Worm (Caenorhabditis elegans) whole organism, L1 larva: ENCODE measurements around the gene C49C3.11.

Experiments
- C16A3.4 ChIP-seq: fragments of 150-350 bp; optimal IDR thresholded peaks from 2 replicates; lab custom pipeline; 2014; ENCODE audit warnings: missing biosample characterization, missing genetic modification characterization
- F16B12.6 ChIP-seq: fragments of 150-350 bp; optimal IDR thresholded peaks from 2 replicates; lab custom pipeline; 2014; ENCODE audit warnings: missing biosample characterization, missing genetic modification characterization
- alr-1 ChIP-seq: fragments of 200-800 bp; sonication (Bioruptor generic); optimal IDR thresholded peaks from 2 replicates; lab custom pipeline; 2018; ENCODE audit warnings: borderline replicate concordance, mild to moderate bottlenecking, missing genetic modification characterization, missing compliant biosample characterization
- blmp-1 ChIP-seq: fragments of 150-350 bp; optimal IDR thresholded peaks from 2 replicates; lab custom pipeline; 2014; ENCODE audit warnings: missing biosample characterization, missing genetic modification characterization
- ceh-63 ChIP-seq: fragments of 200-800 bp; sonication (Bioruptor generic); optimal IDR thresholded peaks from 2 replicates; lab custom pipeline; 2018; ENCODE audit warnings: mild to moderate bottlenecking, missing genetic modification characterization, missing compliant biosample characterization
- ceh-88 ChIP-seq: fragments of 200-800 bp; sonication (Bioruptor generic); IDR thresholded peaks from 2 replicates; pipeline ENCODE4 v1.3.6; 2022; ENCODE audit warnings: missing genetic modification characterization, missing compliant biosample characterization
- dpl-1 ChIP-seq, 3 experiments: fragments of 150-350 bp in 2 of 3; sonication (generic microtip) in 1 of 3; optimal IDR thresholded peaks; 2 replicates each; lab custom pipeline; 2014 to 2017; ENCODE audit warnings: missing biosample characterization in 3 of 3, missing genetic modification characterization in 3 of 3, missing genetic modification reagents in 3 of 3
- dsc-1 ChIP-seq: sonication (generic microtip); optimal IDR thresholded peaks from 2 replicates; lab custom pipeline; 2016; ENCODE audit warnings: mild to moderate bottlenecking, missing genetic modification characterization, missing compliant biosample characterization
- efl-1 ChIP-seq, 4 experiments: fragments of 150-350 bp; optimal IDR thresholded peaks in 3 of 4; peaks in 1 of 4; 1 replicate in 1 of 4; 2 replicates in 3 of 4; lab custom pipeline; 2014; ENCODE audit warnings: missing biosample characterization in 2 of 4, missing genetic modification characterization in 2 of 4, missing genetic modification reagents in 2 of 4
- egl-13 ChIP-seq: sonication (generic microtip); optimal IDR thresholded peaks from 2 replicates; lab custom pipeline; 2016; ENCODE audit warnings: missing genotype, missing genetic modification reagents, missing genetic modification characterization, missing compliant biosample characterization
- elt-2 ChIP-seq: sonication (generic microtip); optimal IDR thresholded peaks from 2 replicates; lab custom pipeline; 2016; ENCODE audit warnings: missing genetic modification characterization, mild to moderate bottlenecking, inconsistent platforms, missing compliant biosample characterization, missing genetic modification reagents
- fkh-8 ChIP-seq: sonication (generic microtip); optimal IDR thresholded peaks from 2 replicates; lab custom pipeline; 2016; ENCODE audit warnings: mild to moderate bottlenecking, missing genetic modification characterization, missing compliant biosample characterization
- fos-1 ChIP-seq: fragments of 150-350 bp; optimal IDR thresholded peaks from 2 replicates; lab custom pipeline; 2014; ENCODE audit warnings: missing biosample characterization, missing genetic modification characterization
- grh-1 ChIP-seq: fragments of 200-800 bp; sonication (Bioruptor generic); IDR thresholded peaks from 2 replicates; pipeline ENCODE4 v1.3.6; 2022; ENCODE audit warnings: missing genetic modification reagents, missing genetic modification characterization, missing compliant biosample characterization
- hlh-4 ChIP-seq: sonication (generic microtip); optimal IDR thresholded peaks from 2 replicates; lab custom pipeline; 2016; ENCODE audit warnings: mild to moderate bottlenecking, missing genetic modification characterization, missing compliant biosample characterization
- jun-1 ChIP-seq: fragments of 150-350 bp; optimal IDR thresholded peaks from 2 replicates; lab custom pipeline; 2014; ENCODE audit warnings: missing biosample characterization, missing genetic modification reagents, missing genetic modification characterization
- lin-14 ChIP-seq: fragments of 200-800 bp; sonication (Bioruptor generic); optimal IDR thresholded peaks from 2 replicates; lab custom pipeline; 2018; ENCODE audit warnings: mild to moderate bottlenecking, missing genetic modification characterization, moderate library complexity, missing compliant biosample characterization
- lir-3 ChIP-seq: sonication (generic microtip); optimal IDR thresholded peaks from 2 replicates; lab custom pipeline; 2016; ENCODE audit warnings: mild to moderate bottlenecking, missing genetic modification characterization, moderate library complexity, missing compliant biosample characterization; ENCODE audit not compliant: poor library complexity
- lsy-2 ChIP-seq, 2 experiments: fragments of 150-350 bp; optimal IDR thresholded peaks; 2 replicates each; lab custom pipeline; 2014; ENCODE audit warnings: missing biosample characterization in 2 of 2, missing genetic modification characterization in 2 of 2
- mep-1 ChIP-seq: fragments of 150-350 bp; optimal IDR thresholded peaks from 2 replicates; lab custom pipeline; 2014; ENCODE audit warnings: missing biosample characterization, missing genetic modification characterization
- nhr-12 ChIP-seq: sonication (generic microtip); optimal IDR thresholded peaks from 2 replicates; lab custom pipeline; 2017; ENCODE audit warnings: missing biosample characterization, missing genetic modification characterization
- nhr-19 ChIP-seq: fragments of 200-800 bp; sonication (Bioruptor generic); conservative IDR thresholded peaks from 2 replicates; pipeline ENCODE4 v1.3.6; 2022; ENCODE audit warnings: missing genetic modification characterization, missing compliant biosample characterization
- nhr-90 ChIP-seq: sonication (generic microtip); optimal IDR thresholded peaks from 2 replicates; lab custom pipeline; 2016; ENCODE audit warnings: mild to moderate bottlenecking, missing genetic modification characterization, missing compliant biosample characterization; ENCODE audit not compliant: poor library complexity
- pqm-1 ChIP-seq: sonication (generic microtip); optimal IDR thresholded peaks from 3 replicates; lab custom pipeline; 2017; ENCODE audit warnings: missing biosample characterization, missing genetic modification characterization
- rnt-1 ChIP-seq: sonication (generic microtip); optimal IDR thresholded peaks from 2 replicates; lab custom pipeline; 2016; ENCODE audit warnings: mild to moderate bottlenecking, missing genetic modification characterization, moderate library complexity, missing compliant biosample characterization
- sox-4 ChIP-seq: sonication (generic microtip); optimal IDR thresholded peaks from 2 replicates; lab custom pipeline; 2016; ENCODE audit warnings: missing genetic modification characterization, missing compliant biosample characterization
- tlp-1 ChIP-seq: fragments of 150-350 bp; optimal IDR thresholded peaks from 2 replicates; lab custom pipeline; 2014; ENCODE audit warnings: missing biosample characterization, missing genetic modification characterization
- unc-130 ChIP-seq: fragments of 150-350 bp; optimal IDR thresholded peaks from 2 replicates; lab custom pipeline; 2017; ENCODE audit warnings: missing biosample characterization, missing genetic modification characterization, inconsistent platforms
- vab-15 ChIP-seq: sonication (generic microtip); optimal IDR thresholded peaks from 2 replicates; lab custom pipeline; 2017; ENCODE audit warnings: missing genotype, mild to moderate bottlenecking, missing genetic modification characterization, missing compliant biosample characterization
- xbp-1 ChIP-seq: sonication (generic microtip); optimal IDR thresholded peaks from 2 replicates; lab custom pipeline; 2016; ENCODE audit warnings: missing genetic modification characterization, missing compliant biosample characterization
- ztf-11 ChIP-seq, 2 experiments: sonication (generic microtip); optimal IDR thresholded peaks; 2 replicates each; lab custom pipeline; 2016 to 2017; ENCODE audit warnings: missing genetic modification characterization in 2 of 2, missing biosample characterization in 1 of 2, missing compliant biosample characterization in 1 of 2

C49C3.11 gene

DNA sequence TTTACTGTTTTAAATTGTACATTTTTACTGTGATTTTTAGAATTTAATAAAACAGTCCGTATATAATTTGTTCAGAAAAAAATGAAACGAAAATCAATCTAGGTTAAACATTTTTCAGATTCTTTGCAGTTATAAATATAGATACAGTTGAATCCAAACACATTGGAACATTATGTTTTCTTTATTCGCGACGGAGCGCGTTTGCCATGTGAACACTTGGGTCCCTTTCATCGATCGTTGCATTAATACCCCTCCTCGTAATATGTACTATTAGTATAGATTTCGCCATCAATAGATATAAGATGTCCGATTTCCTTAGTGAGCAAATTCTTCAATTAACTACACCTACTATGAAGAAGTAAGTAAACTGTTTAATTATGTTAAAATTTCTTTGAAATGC lies 8.6 kb upstream of the C49C3.11 start, which contains the start of gene C49C3.8:
Gene C49C3.8 (plus strand): TSS at position 173 of the 400 bp plus-strand sequence.
- TF ChIP-seq egl-13 (tag; lab: Kevin White, UChicago) (no peak), lsy-2 (tag; optimal IDR thresholded peaks at IDR 0.05; lab: Kevin White, UChicago) (peak in 1 of 2 experiments; percentile 26), efl-1 (optimal IDR thresholded peaks at IDR 0.05; lab: Kevin White, UChicago) (no peak), efl-1 (GFP tag; optimal IDR thresholded peaks at IDR 0.05 in 1 of 2; lab: Kevin White, UChicago) (peak in 1 of 2 experiments; percentile 12), F16B12.6 (tag; lab: Kevin White, UChicago) (no peak), blmp-1 (peak; percentile 38), C16A3.4 (tag; lab: Kevin White, UChicago) (no peak), mep-1 (tag; lab: Kevin White, UChicago) (peak; percentile 29), dpl-1 (GFP tag; optimal IDR thresholded peaks at IDR 0.05; lab: Kevin White, UChicago) (peak in 1 of 3 experiments; percentile 19), lin-14 (GFP tag; lab: Kevin White, UChicago) (peak; percentile 60)
- TF ChIP-seq, all 84 proteins: peak for 6

DNA sequence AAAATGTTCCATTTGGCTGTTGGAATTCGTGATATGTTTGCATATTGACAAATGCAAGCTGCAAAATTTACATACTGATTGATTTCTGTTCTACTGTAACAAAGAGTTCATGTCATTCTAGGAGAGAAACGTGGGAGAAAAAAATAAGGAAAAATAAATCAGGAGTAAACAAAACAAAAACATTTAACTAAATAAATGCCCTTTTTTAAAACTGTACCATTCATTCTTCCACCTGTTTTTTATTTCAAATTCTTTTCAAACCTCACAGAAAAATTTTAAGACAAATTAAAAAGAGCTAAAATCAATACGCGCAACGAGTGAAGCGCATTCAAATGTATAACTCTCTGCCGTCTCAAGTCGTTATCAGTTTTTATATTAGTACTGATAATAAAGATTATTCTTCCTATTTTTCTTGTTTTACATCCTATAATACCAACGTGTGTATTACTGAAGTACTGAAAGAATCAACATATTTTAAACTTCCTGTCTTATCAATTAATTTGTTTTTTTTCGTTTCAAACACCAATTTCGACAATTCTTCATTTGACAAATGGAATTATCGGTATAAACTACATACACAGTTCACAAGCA lies 4.6 kb upstream of the C49C3.11 start, which contains the start of gene C49C3.10:
Gene C49C3.10 (minus strand): TSS at position 51 of the 591 bp plus-strand sequence.
- TF ChIP-seq dpl-1 (GFP tag; optimal IDR thresholded peaks at IDR 0.05; lab: Kevin White, UChicago) (no peak), elt-2 (peak; percentile 87), lir-3 (tag; lab: Kevin White, UChicago) (no peak), pqm-1 (tag; lab: Kevin White, UChicago) (peak; percentile 23), jun-1 (tag; lab: Kevin White, UChicago) (peak; percentile 76), tlp-1 (tag; lab: Kevin White, UChicago) (peak; percentile 14), C16A3.4 (tag; lab: Kevin White, UChicago) (no peak), unc-130 (no peak)

- TF ChIP-seq lin-14 (GFP tag; lab: Kevin White, UChicago) (no peak), ceh-88 (no peak), ceh-63 (GFP tag; lab: Kevin White, UChicago) (no peak)
- TF ChIP-seq, all 84 proteins: peak for 0
Observed at ce11 chrIV:17341033-17341432, 2.5 kb upstream of the C49C3.11 start.

DNA sequence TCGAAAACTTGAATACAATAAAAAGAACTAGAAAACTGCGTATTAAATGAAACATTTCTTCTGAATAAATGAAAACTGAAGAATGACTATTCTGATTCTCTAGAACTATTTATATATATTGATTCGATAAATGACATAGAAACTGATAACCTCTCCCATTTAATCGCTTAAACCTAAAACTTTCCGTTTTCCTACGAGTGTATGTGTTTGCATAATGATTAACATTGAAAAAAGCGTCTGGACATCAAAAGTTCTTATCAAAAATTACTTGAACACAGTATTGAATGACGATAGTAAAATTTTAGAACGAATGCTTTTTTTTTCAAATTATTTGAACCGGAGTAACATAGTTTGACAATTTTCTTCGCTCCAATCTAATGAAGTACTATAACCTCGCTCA lies 1.4 kb upstream of the C49C3.11 start, which contains the start of gene C49C3.9:
Gene C49C3.9 (minus strand): TSS at position 136 of the 400 bp plus-strand sequence.
- TF ChIP-seq nhr-12 (tag; lab: Kevin White, UChicago) (no peak), unc-130 (no peak), fos-1 (tag; lab: Kevin White, UChicago) (no peak), fkh-8 (tag; lab: Kevin White, UChicago) (no peak), pqm-1 (tag; lab: Kevin White, UChicago) (peak; percentile 21), elt-2 (peak; percentile 85), alr-1 (tag; lab: Kevin White, UChicago) (no peak), xbp-1 (tag; lab: Kevin White, UChicago) (no peak)
- TF ChIP-seq, all 84 proteins: peak for 2

- TF ChIP-seq C16A3.4 (tag; lab: Kevin White, UChicago) (no peak), vab-15 (tag; lab: Kevin White, UChicago) (no peak), alr-1 (tag; lab: Kevin White, UChicago) (no peak), rnt-1 (tag; lab: Kevin White, UChicago) (no peak), dsc-1 (tag; lab: Kevin White, UChicago) (no peak), ztf-11 (tag; optimal IDR thresholded peaks at IDR 0.05; lab: Kevin White, UChicago) (no peak), tlp-1 (tag; lab: Kevin White, UChicago) (no peak), dpl-1 (GFP tag; optimal IDR thresholded peaks at IDR 0.05; lab: Kevin White, UChicago) (no peak), ceh-63 (GFP tag; lab: Kevin White, UChicago) (no peak), sox-4 (tag; lab: Kevin White, UChicago) (no peak), hlh-4 (tag; lab: Kevin White, UChicago) (no peak), nhr-90 (tag; lab: Kevin White, UChicago) (no peak), jun-1 (tag; lab: Kevin White, UChicago) (no peak), nhr-19 (GFP tag; lab: Robert Waterston, UW) (no peak), efl-1 (optimal IDR thresholded peaks at IDR 0.05; lab: Kevin White, UChicago) (no peak), efl-1 (GFP tag; optimal IDR thresholded peaks at IDR 0.05 in 1 of 2; lab: Kevin White, UChicago) (no peak), grh-1 (no peak)
- TF ChIP-seq, all 84 proteins: peak for 0
Observed at ce11 chrIV:17342667-17343066, 915 bp upstream of the C49C3.11 start, which contains the start of gene C49C3.21. Gene C49C3.21, plus strand, starts transcription at chrIV:17342967.
